Fruit fly (Drosophila melanogaster) Kc167 (cell line): ENCODE data around the gene CG31674.

Source experiments
- Myc ChIP-seq: fragments of >200 bp; optimal IDR thresholded peaks from 2 replicates; lab custom pipeline; 2017; ENCODE audit warnings: missing external identifiers
- Sin3A ChIP-seq: fragments of >200 bp; optimal IDR thresholded peaks from 2 replicates; lab custom pipeline; 2018; ENCODE audit warnings: missing external identifiers
- h ChIP-seq: fragments of >200 bp; optimal IDR thresholded peaks from 3 replicates; lab custom pipeline; 2018; ENCODE audit warnings: missing external identifiers
- insv ChIP-seq: fragments of >200 bp; optimal IDR thresholded peaks from 3 replicates; lab custom pipeline; 2018; ENCODE audit warnings: missing external identifiers

DNA sequence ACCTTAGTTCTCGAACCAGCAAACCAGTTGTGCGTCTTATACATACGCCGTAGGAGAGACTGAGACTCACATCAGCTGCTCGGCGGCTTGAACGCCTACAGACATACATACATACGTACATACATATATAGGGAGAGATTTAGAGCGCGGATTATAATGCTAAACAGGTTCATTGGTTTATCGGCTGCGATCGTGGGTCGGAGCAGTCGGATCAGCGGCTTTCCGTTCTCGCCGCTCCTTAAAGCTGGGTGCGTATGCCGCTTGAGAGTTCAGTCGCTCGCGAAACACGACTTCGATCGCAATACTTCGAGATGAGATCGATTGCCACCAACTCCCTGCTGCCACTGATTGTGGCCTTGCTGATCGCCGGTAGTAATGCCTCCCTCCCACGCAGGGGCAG, 5.8 kb upstream of the CG31674 start:
- TF ChIP-seq Sin3A (lab: Kevin White, UChicago) = no peak
- TF ChIP-seq insv (lab: Kevin White, UChicago) = no peak
- no peak for TF ChIP-seq Myc
- TF ChIP-seq h = no peak
